Worm (Caenorhabditis elegans) whole organism, young adult: ENCODE measurements around the gene Y25C1A.6.

ENCODE experiments used
- B0035.1 ChIP-seq: sonication (generic microtip); optimal IDR thresholded peaks from 2 replicates; lab custom pipeline; 2016; ENCODE audit warnings: missing genetic modification characterization, mild to moderate bottlenecking, missing compliant biosample characterization, missing genotype, missing genetic modification reagents
- B0261.1 ChIP-seq: sonication (generic microtip); optimal IDR thresholded peaks from 2 replicates; lab custom pipeline; 2016; ENCODE audit warnings: mild to moderate bottlenecking, missing genetic modification characterization, moderate library complexity, missing compliant biosample characterization
- B0336.3 ChIP-seq: fragments of 200-800 bp; sonication (Bioruptor generic); IDR thresholded peaks from 2 replicates; pipeline ENCODE4 v1.3.6; 2022; ENCODE audit warnings: missing genetic modification characterization, missing compliant biosample characterization
- F10E7.11 ChIP-seq: sonication (generic microtip); optimal IDR thresholded peaks from 2 replicates; lab custom pipeline; 2017; ENCODE audit warnings: mild to moderate bottlenecking, missing genetic modification characterization, moderate library complexity, missing compliant biosample characterization
- F57A8.1 ChIP-seq: fragments of 200-800 bp; sonication (Bioruptor generic); optimal IDR thresholded peaks from 2 replicates; lab custom pipeline; 2018; ENCODE audit warnings: mild to moderate bottlenecking, missing genetic modification characterization, moderate library complexity, missing compliant biosample characterization
- F57C9.4 ChIP-seq: sonication (generic microtip); optimal IDR thresholded peaks from 2 replicates; lab custom pipeline; 2017; ENCODE audit warnings: mild to moderate bottlenecking, missing genetic modification characterization, missing compliant biosample characterization
- K11D2.4 ChIP-seq: fragments of 200-800 bp; sonication (Bioruptor generic); IDR thresholded peaks from 2 replicates; pipeline ENCODE4 v1.3.6; 2022; ENCODE audit warnings: missing genetic modification reagents, missing genetic modification characterization, missing compliant biosample characterization
- K12H6.12 ChIP-seq: fragments of 200-800 bp; sonication (Bioruptor generic); optimal IDR thresholded peaks from 2 replicates; lab custom pipeline; 2018; ENCODE audit warnings: mild to moderate bottlenecking, missing genetic modification characterization, missing compliant biosample characterization
- T07F8.4 ChIP-seq: sonication (generic microtip); optimal IDR thresholded peaks from 2 replicates; lab custom pipeline; 2016; ENCODE audit warnings: mild to moderate bottlenecking, missing genetic modification characterization, moderate library complexity, missing compliant biosample characterization
- T26A5.8 ChIP-seq: sonication (generic microtip); optimal IDR thresholded peaks from 2 replicates; lab custom pipeline; 2016; ENCODE audit warnings: missing genetic modification characterization, missing compliant biosample characterization
- Y53F4B.3 ChIP-seq: fragments of 200-800 bp; sonication (Bioruptor generic); IDR thresholded peaks from 2 replicates; pipeline ENCODE4 v1.3.6; 2022; ENCODE audit warnings: missing genetic modification reagents, missing genetic modification characterization, missing compliant biosample characterization
- Y53G8AR.9 ChIP-seq: fragments of 200-800 bp; sonication (Bioruptor generic); conservative IDR thresholded peaks from 2 replicates; pipeline ENCODE4 v1.3.6; 2022; ENCODE audit warnings: missing genetic modification reagents, missing genetic modification characterization, missing compliant biosample characterization
- Y79H2A.3 ChIP-seq: fragments of 200-800 bp; sonication (Bioruptor generic); conservative IDR thresholded peaks from 2 replicates; pipeline ENCODE4 v1.3.6; 2022; ENCODE audit warnings: missing genetic modification reagents, missing genetic modification characterization, missing compliant biosample characterization
- ZK185.1 ChIP-seq: sonication (generic microtip); optimal IDR thresholded peaks from 2 replicates; lab custom pipeline; 2016; ENCODE audit warnings: mild to moderate bottlenecking, missing genetic modification characterization, missing compliant biosample characterization; ENCODE audit not compliant: poor library complexity, severe bottlenecking
- atf-7 ChIP-seq: sonication (generic microtip); optimal IDR thresholded peaks from 2 replicates; lab custom pipeline; 2017; ENCODE audit warnings: mild to moderate bottlenecking, missing genetic modification characterization, missing compliant biosample characterization
- athp-1 ChIP-seq: sonication (generic microtip); optimal IDR thresholded peaks from 2 replicates; lab custom pipeline; 2017; ENCODE audit warnings: mild to moderate bottlenecking, missing genetic modification characterization, missing compliant biosample characterization
- attf-3 ChIP-seq: fragments of 200-800 bp; sonication (Bioruptor generic); conservative IDR thresholded peaks from 2 replicates; pipeline ENCODE4 v1.3.6; 2022; ENCODE audit warnings: missing genetic modification reagents, missing genetic modification characterization, missing compliant biosample characterization
- attf-6 ChIP-seq: fragments of 200-800 bp; sonication (Bioruptor generic); IDR thresholded peaks from 2 replicates; pipeline ENCODE4 v1.3.6; 2022; ENCODE audit warnings: missing genetic modification reagents, missing genetic modification characterization, missing compliant biosample characterization
- cebp-1 ChIP-seq, 2 experiments: fragments of 200-800 bp in 1 of 2; sonication (Bioruptor generic) in 1 of 2; sonication (generic microtip) in 1 of 2; IDR thresholded peaks in 1 of 2; optimal IDR thresholded peaks in 1 of 2; 2 replicates each; pipeline versions ENCODE4 v1.3.6 to Lab custom; 2017 to 2022; ENCODE audit warnings: missing compliant biosample characterization in 2 of 2, missing genetic modification characterization in 2 of 2, mild to moderate bottlenecking in 1 of 2, missing genetic modification reagents in 1 of 2, moderate library complexity in 1 of 2
- cebp-2 ChIP-seq: fragments of 200-800 bp; sonication (Bioruptor generic); IDR thresholded peaks from 2 replicates; pipeline ENCODE4 v1.3.6; 2022; ENCODE audit warnings: missing genetic modification characterization, missing compliant biosample characterization
- ceh-100 ChIP-seq: fragments of 200-800 bp; sonication (Bioruptor generic); IDR thresholded peaks from 2 replicates; pipeline ENCODE4 v1.3.6; 2022; ENCODE audit warnings: missing genetic modification reagents, missing genetic modification characterization, missing compliant biosample characterization
- ceh-27 ChIP-seq: fragments of 200-800 bp; sonication (Bioruptor generic); optimal IDR thresholded peaks from 2 replicates; lab custom pipeline; 2018; ENCODE audit warnings: mild to moderate bottlenecking, missing genetic modification characterization, moderate library complexity, missing compliant biosample characterization
- ceh-40 ChIP-seq: fragments of 200-800 bp; sonication (Bioruptor generic); IDR thresholded peaks from 2 replicates; pipeline ENCODE4 v1.3.6; 2022; ENCODE audit warnings: missing genetic modification characterization, missing compliant biosample characterization
- ceh-91 ChIP-seq: fragments of 200-800 bp; sonication (Bioruptor generic); IDR thresholded peaks from 2 replicates; pipeline ENCODE4 v1.3.6; 2022; ENCODE audit warnings: missing genetic modification reagents, missing genetic modification characterization, missing compliant biosample characterization
- dox-1 ChIP-seq: fragments of 200-800 bp; sonication (Bioruptor generic); IDR thresholded peaks from 2 replicates; pipeline ENCODE4 v1.3.6; 2022; ENCODE audit warnings: missing genetic modification reagents, missing genetic modification characterization, missing compliant biosample characterization
- egl-44 ChIP-seq: fragments of 200-800 bp; sonication (Bioruptor generic); IDR thresholded peaks from 2 replicates; pipeline ENCODE4 v1.3.6; 2022; ENCODE audit warnings: missing genetic modification reagents, missing genetic modification characterization, missing compliant biosample characterization
- gei-17 ChIP-seq: fragments of 200-800 bp; sonication (Bioruptor generic); optimal IDR thresholded peaks from 2 replicates; lab custom pipeline; 2018; ENCODE audit warnings: mild to moderate bottlenecking, missing genetic modification characterization, missing compliant biosample characterization
- hlh-12 ChIP-seq: sonication (generic microtip); optimal IDR thresholded peaks from 2 replicates; lab custom pipeline; 2016; ENCODE audit warnings: missing genetic modification characterization, missing compliant biosample characterization
- hmg-1.2 ChIP-seq: fragments of 200-800 bp; sonication (Bioruptor generic); IDR thresholded peaks from 2 replicates; pipeline ENCODE4 v1.3.6; 2022; ENCODE audit warnings: missing genetic modification reagents, missing genetic modification characterization, missing compliant biosample characterization
- hrde-1 ChIP-seq: sonication (generic microtip); optimal IDR thresholded peaks from 2 replicates; lab custom pipeline; 2016; ENCODE audit warnings: missing genetic modification characterization, mild to moderate bottlenecking, missing compliant biosample characterization, moderate library complexity, missing genotype, missing genetic modification reagents, borderline replicate concordance
- hsf-1 ChIP-seq: fragments of 200-800 bp; sonication (Bioruptor generic); IDR thresholded peaks from 2 replicates; pipeline ENCODE4 v1.3.6; 2022; ENCODE audit warnings: missing genetic modification reagents, missing genetic modification characterization, missing compliant biosample characterization
- lag-1 ChIP-seq: fragments of 200-800 bp; sonication (Bioruptor generic); IDR thresholded peaks from 2 replicates; pipeline ENCODE4 v1.3.6; 2022; ENCODE audit warnings: missing genetic modification reagents, missing genetic modification characterization, missing compliant biosample characterization
- lin-35 ChIP-seq, 3 experiments: fragments of 150-350 bp in 2 of 3; sonication (generic microtip) in 1 of 3; optimal IDR thresholded peaks; 2 replicates each; lab custom pipeline; 2014 to 2018; ENCODE audit warnings: missing biosample characterization in 3 of 3, missing genetic modification characterization in 3 of 3, missing genetic modification reagents in 3 of 3
- lsl-1 ChIP-seq: fragments of 200-800 bp; sonication (Bioruptor generic); optimal IDR thresholded peaks from 2 replicates; lab custom pipeline; 2018; ENCODE audit warnings: mild to moderate bottlenecking, missing genetic modification characterization, moderate library complexity, missing compliant biosample characterization
- lsy-27 ChIP-seq: sonication (generic microtip); optimal IDR thresholded peaks from 2 replicates; lab custom pipeline; 2017; ENCODE audit warnings: missing genetic modification characterization, mild to moderate bottlenecking, missing compliant biosample characterization, antibody characterized with exemption, missing genotype, borderline replicate concordance; ENCODE audit not compliant: insufficient read depth
- madf-10 ChIP-seq: sonication (generic microtip); optimal IDR thresholded peaks from 2 replicates; lab custom pipeline; 2016; ENCODE audit warnings: mild to moderate bottlenecking, missing genetic modification characterization, missing compliant biosample characterization
- nfyb-1 ChIP-seq: fragments of 200-800 bp; sonication (Bioruptor generic); IDR thresholded peaks from 2 replicates; pipeline ENCODE4 v1.3.6; 2022; ENCODE audit warnings: missing genetic modification reagents, missing genetic modification characterization, missing compliant biosample characterization
- nhr-27 ChIP-seq: fragments of 200-800 bp; sonication (Bioruptor generic); optimal IDR thresholded peaks from 2 replicates; lab custom pipeline; 2018; ENCODE audit warnings: mild to moderate bottlenecking, missing genetic modification characterization, moderate library complexity, missing compliant biosample characterization
- nhr-90 ChIP-seq: sonication (generic microtip); optimal IDR thresholded peaks from 2 replicates; lab custom pipeline; 2016; ENCODE audit warnings: missing genotype, mild to moderate bottlenecking, missing genetic modification characterization, missing compliant biosample characterization
- repo-1 ChIP-seq: sonication (generic microtip); optimal IDR thresholded peaks from 2 replicates; lab custom pipeline; 2017; ENCODE audit warnings: mild to moderate bottlenecking, missing genetic modification characterization, missing compliant biosample characterization
- sea-2 ChIP-seq: fragments of 200-800 bp; sonication (Bioruptor generic); IDR thresholded peaks from 2 replicates; pipeline ENCODE4 v1.3.6; 2022; ENCODE audit warnings: missing genetic modification characterization, missing compliant biosample characterization
- somi-1 ChIP-seq: fragments of 200-800 bp; sonication (Bioruptor generic); optimal IDR thresholded peaks from 2 replicates; lab custom pipeline; 2018; ENCODE audit warnings: mild to moderate bottlenecking, missing genetic modification characterization, missing compliant biosample characterization
- sptf-2 ChIP-seq: fragments of 200-800 bp; sonication (Bioruptor generic); optimal IDR thresholded peaks from 2 replicates; lab custom pipeline; 2018; ENCODE audit warnings: mild to moderate bottlenecking, missing genetic modification characterization, missing compliant biosample characterization
- tbx-9 ChIP-seq: sonication (generic microtip); optimal IDR thresholded peaks from 2 replicates; lab custom pipeline; 2016; ENCODE audit warnings: borderline replicate concordance, missing genetic modification characterization, inconsistent platforms, missing compliant biosample characterization
- xnd-1 ChIP-seq: sonication (generic microtip); optimal IDR thresholded peaks from 2 replicates; lab custom pipeline; 2016; ENCODE audit warnings: missing genotype, missing genetic modification reagents, missing genetic modification characterization, missing compliant biosample characterization
- ztf-22 ChIP-seq: fragments of 200-800 bp; sonication (Bioruptor generic); optimal IDR thresholded peaks from 2 replicates; lab custom pipeline; 2018; ENCODE audit warnings: mild to moderate bottlenecking, missing genetic modification characterization, moderate library complexity, missing compliant biosample characterization
- ztf-28 ChIP-seq: fragments of 200-800 bp; sonication (Bioruptor generic); IDR thresholded peaks from 2 replicates; pipeline ENCODE4 v1.3.6; 2022; ENCODE audit warnings: missing genetic modification reagents, missing genetic modification characterization, missing compliant biosample characterization
- ztf-6 ChIP-seq: fragments of 200-800 bp; sonication (Bioruptor generic); IDR thresholded peaks from 2 replicates; pipeline ENCODE4 v1.3.6; 2022; ENCODE audit warnings: missing genetic modification reagents, missing genetic modification characterization, missing compliant biosample characterization

Y25C1A.6 gene

ce11 chrII:3062222-3062621 is 1.3 kb downstream of the Y25C1A.6 start (continued):
- peak; percentile 88 for TF ChIP-seq nfyb-1 (GFP tag; lab: Robert Waterston, UW)
- peak in 1 of 3 experiments; percentile 28 for TF ChIP-seq lin-35 (GFP tag; optimal IDR thresholded peaks at IDR 0.05; lab: Kevin White, UChicago)
- peak; percentile 54 for TF ChIP-seq madf-10 (tag; lab: Kevin White, UChicago)
- peak; percentile 79 for TF ChIP-seq hmg-1.2 (GFP tag; lab: Robert Waterston, UW)
- 0 out of 2 replicates have a peak, but pooled peaks have one; percentile 21 for TF ChIP-seq ztf-6 (GFP tag; lab: Robert Waterston, UW)
- no peak for TF ChIP-seq Y79H2A.3 (GFP tag; lab: Robert Waterston, UW)
- TF ChIP-seq gei-17 (GFP tag; lab: Kevin White, UChicago): no peak
- TF ChIP-seq nhr-90 (tag; lab: Kevin White, UChicago): peak; percentile 69
- TF ChIP-seq lag-1 (GFP tag; lab: Robert Waterston, UW): no peak
- TF ChIP-seq B0336.3: peak; percentile 45; the same call in 1 of the 2 replicates
- TF ChIP-seq sptf-2 (GFP tag; lab: Kevin White, UChicago): no peak
- TF ChIP-seq F57C9.4 (tag; lab: Kevin White, UChicago): no peak
- peak; percentile 66 for TF ChIP-seq hrde-1 (tag; lab: Kevin White, UChicago)
- peak; percentile 26 for TF ChIP-seq T07F8.4
- TF ChIP-seq lsl-1: peak; percentile 46
- TF ChIP-seq Y53G8AR.9: no peak; the same call in 1 of the 2 replicates
- TF ChIP-seq somi-1: no peak
- no peak for TF ChIP-seq ztf-22
- TF ChIP-seq K11D2.4 (GFP tag; lab: Robert Waterston, UW): 0 out of 2 replicates have a peak, but pooled peaks have one; percentile 33
- TF ChIP-seq athp-1 (tag; lab: Kevin White, UChicago): no peak
- no peak for TF ChIP-seq ceh-27 (GFP tag; lab: Kevin White, UChicago)
- no peak for TF ChIP-seq atf-7 (tag; lab: Kevin White, UChicago)
- TF ChIP-seq tbx-9 (tag; lab: Kevin White, UChicago): no peak
- TF ChIP-seq dox-1: no peak
- TF ChIP-seq ceh-40 (GFP tag; lab: Robert Waterston, UW): no peak
- TF ChIP-seq B0261.1 (tag; lab: Kevin White, UChicago): peak; percentile 94
- TF ChIP-seq xnd-1 (tag; lab: Kevin White, UChicago): peak; percentile 11
- TF ChIP-seq attf-6 (GFP tag; lab: Robert Waterston, UW): no peak; the same call in none of the 2 replicates
- TF ChIP-seq K12H6.12 (tag; lab: Kevin White, UChicago): no peak
- TF ChIP-seq sea-2 (GFP tag; lab: Robert Waterston, UW): no peak
- TF ChIP-seq Y53F4B.3 (GFP tag; lab: Robert Waterston, UW): no peak
- TF ChIP-seq hsf-1 (GFP tag; lab: Robert Waterston, UW): no peak
- 0 out of 2 replicates have a peak, but pooled peaks have one; percentile 48 for TF ChIP-seq ztf-28 (GFP tag; lab: Robert Waterston, UW)
- no peak for TF ChIP-seq attf-3 (GFP tag; lab: Robert Waterston, UW)
- TF ChIP-seq repo-1 (tag; lab: Kevin White, UChicago): no peak
- no peak for TF ChIP-seq egl-44 (GFP tag; lab: Robert Waterston, UW)
- no peak for TF ChIP-seq T26A5.8
- TF ChIP-seq ZK185.1 (tag; lab: Kevin White, UChicago): no peak
- no peak for TF ChIP-seq F10E7.11 (tag; lab: Kevin White, UChicago)
- no peak for TF ChIP-seq F57A8.1
- TF ChIP-seq nhr-27 (tag; lab: Kevin White, UChicago): no peak
- no peak for TF ChIP-seq B0035.1 (tag; lab: Kevin White, UChicago)
- TF ChIP-seq hlh-12 (tag; lab: Kevin White, UChicago): no peak
- no peak for TF ChIP-seq ceh-91 (GFP tag; lab: Robert Waterston, UW)
- peak; percentile 53; the same call in 1 of the 2 replicates for TF ChIP-seq ceh-100
- TF ChIP-seq cebp-2: no peak
- TF ChIP-seq cebp-1 (GFP tag; IDR thresholded peaks at IDR 0.05; lab: Robert Waterston, UW): 0 out of 2 replicates have a peak, but pooled peaks have one; percentile 12
- peak; percentile 58 for TF ChIP-seq cebp-1 (tag; optimal IDR thresholded peaks at IDR 0.05; lab: Kevin White, UChicago)
- TF ChIP-seq lsy-27 (tag; lab: Kevin White, UChicago): no peak
